Worm (Caenorhabditis elegans) whole organism, L4/young adult: ENCODE data around the gene F54D12.9.

Experiments
- W03F9.2 ChIP-seq: fragments of 150-350 bp; optimal IDR thresholded peaks from 2 replicates; lab custom pipeline; 2014; ENCODE audit warnings: missing biosample characterization, missing genetic modification characterization
- him-1 ChIP-seq: sonication (generic microtip); optimal IDR thresholded peaks from 2 replicates; lab custom pipeline; 2016; ENCODE audit warnings: missing genotype, missing genetic modification reagents, missing genetic modification characterization, missing compliant biosample characterization

- TF ChIP-seq him-1 (tag; lab: Kevin White, UChicago) (no peak), W03F9.2 (tag; lab: Kevin White, UChicago) (no peak)
Measured at ce11 chrII:1355480-1355879, 26.0 kb downstream of the F54D12.9 start, which contains the start of gene C13A10.1.
